Fruit fly (Drosophila melanogaster) whole organism, embryonic: ENCODE measurements around the gene CaBP1.

Experiments used
- Atf6 ChIP-seq: fragments of 200-800 bp; sonication (Bioruptor generic); IDR thresholded peaks from 2 replicates; pipeline ENCODE4 v1.3.6; 2022; ENCODE audit warnings: missing biosample characterization, missing genetic modification characterization
- B-H1 ChIP-seq: fragments of 200-800 bp; sonication (Bioruptor generic); IDR thresholded peaks from 3 replicates; pipeline ENCODE4 v1.3.6; 2022; ENCODE audit warnings: missing biosample characterization, missing genetic modification characterization
- CG11504 ChIP-seq: fragments of 200-800 bp; sonication (Bioruptor generic); optimal IDR thresholded peaks from 3 replicates; lab custom pipeline; 2019; ENCODE audit warnings: missing biosample characterization, mild to moderate bottlenecking, missing genetic modification characterization, moderate library complexity
- CG11560 ChIP-seq: fragments of 200-800 bp; sonication (Bioruptor generic); IDR thresholded peaks from 3 replicates; pipeline ENCODE4 v1.3.6; 2022; ENCODE audit warnings: missing biosample characterization, missing genetic modification characterization
- CG1233 ChIP-seq: fragments of 200-800 bp; sonication (Bioruptor generic); optimal IDR thresholded peaks from 4 replicates; lab custom pipeline; 2018; ENCODE audit warnings: missing biosample characterization, mild to moderate bottlenecking, missing genetic modification characterization
- CG1603 ChIP-seq: fragments of 200-800 bp; sonication (Bioruptor generic); optimal IDR thresholded peaks from 2 replicates; lab custom pipeline; 2019; ENCODE audit warnings: missing biosample characterization, mild to moderate bottlenecking, missing genetic modification characterization, moderate library complexity
- CG17829 ChIP-seq: fragments of 200-800 bp; optimal IDR thresholded peaks from 2 replicates; lab custom pipeline; 2019; ENCODE audit warnings: missing biosample characterization, mild to moderate bottlenecking, missing genetic modification characterization, moderate library complexity
- CG31224 ChIP-seq: fragments of 200-800 bp; sonication (Bioruptor generic); IDR thresholded peaks from 2 replicates; pipeline ENCODE4 v1.3.6; 2022; ENCODE audit warnings: missing biosample characterization, missing genetic modification characterization
- CG3281 ChIP-seq: fragments of 200-800 bp; sonication (Bioruptor generic); optimal IDR thresholded peaks from 3 replicates; lab custom pipeline; 2017; ENCODE audit warnings: missing biosample characterization, mild to moderate bottlenecking, missing genetic modification characterization
- CG3838 ChIP-seq: fragments of 200-800 bp; sonication (Bioruptor generic); optimal IDR thresholded peaks from 3 replicates; lab custom pipeline; 2016; ENCODE audit warnings: missing biosample characterization, missing genetic modification characterization
- CG4360 ChIP-seq: fragments of 200-800 bp; sonication (Bioruptor generic); IDR thresholded peaks from 2 replicates; pipeline ENCODE4 v1.3.6; 2022; ENCODE audit warnings: missing biosample characterization, missing genetic modification characterization
- CG43689 ChIP-seq: fragments of 200-800 bp; sonication (Bioruptor generic); IDR thresholded peaks from 2 replicates; pipeline ENCODE4 v1.3.6; 2022; ENCODE audit warnings: missing biosample characterization, missing genetic modification characterization
- CG4730 ChIP-seq: fragments of 200-800 bp; sonication (Bioruptor generic); IDR thresholded peaks from 2 replicates; pipeline ENCODE4 v1.3.6; 2022; ENCODE audit warnings: missing biosample characterization, missing genetic modification characterization
- CG6175 ChIP-seq: fragments of 200-800 bp; sonication (Bioruptor generic); IDR thresholded peaks from 3 replicates; pipeline ENCODE4 v1.3.6; 2022; ENCODE audit warnings: missing biosample characterization, missing genetic modification characterization
- CG7745 ChIP-seq: fragments of 200-800 bp; sonication (Bioruptor generic); optimal IDR thresholded peaks from 2 replicates; lab custom pipeline; 2018; ENCODE audit warnings: missing biosample characterization, mild to moderate bottlenecking, missing genetic modification characterization, moderate library complexity
- CG8281 ChIP-seq: fragments of 200-800 bp; sonication (Bioruptor generic); optimal IDR thresholded peaks from 2 replicates; lab custom pipeline; 2018; ENCODE audit warnings: missing biosample characterization, mild to moderate bottlenecking, missing genetic modification characterization, moderate library complexity
- D ChIP-seq, 2 experiments: fragments of 200-800 bp in 1 of 2; fragments of >200 bp in 1 of 2; sonication (Bioruptor generic) in 1 of 2; optimal IDR thresholded peaks; 2 replicates in 1 of 2; 3 replicates in 1 of 2; lab custom pipeline; 2017; ENCODE audit warnings: mild to moderate bottlenecking in 1 of 2, missing biosample characterization in 1 of 2, missing genetic modification characterization in 1 of 2, missing genetic modification reagents in 1 of 2
- Dfd ChIP-seq, 2 experiments: fragments of >200 bp; optimal IDR thresholded peaks; 2 replicates each; lab custom pipeline; 2017; ENCODE audit warnings: missing biosample characterization in 2 of 2, missing genetic modification characterization in 2 of 2
- Drgx ChIP-seq: fragments of 200-800 bp; sonication (Bioruptor generic); IDR thresholded peaks from 2 replicates; pipeline ENCODE4 v1.3.6; 2022; ENCODE audit warnings: missing biosample characterization, missing genetic modification characterization
- Fer3 ChIP-seq: fragments of 200-800 bp; sonication (Bioruptor generic); optimal IDR thresholded peaks from 2 replicates; lab custom pipeline; 2018; ENCODE audit warnings: missing biosample characterization, mild to moderate bottlenecking, missing genetic modification characterization, moderate library complexity
- Hand ChIP-seq: fragments of 200-800 bp; sonication (Bioruptor generic); optimal IDR thresholded peaks from 2 replicates; lab custom pipeline; 2017; ENCODE audit warnings: mild to moderate bottlenecking, missing biosample characterization, missing genetic modification reagents, missing genetic modification characterization
- HmgD ChIP-seq: fragments of 200-800 bp; sonication (Bioruptor generic); optimal IDR thresholded peaks from 3 replicates; lab custom pipeline; 2016; ENCODE audit warnings: missing biosample characterization, missing genetic modification characterization
- Sin3A ChIP-seq: fragments of >200 bp; optimal IDR thresholded peaks from 2 replicates; lab custom pipeline; 2018
- YL-1 ChIP-seq: fragments of 200-800 bp; sonication (Bioruptor generic); optimal IDR thresholded peaks from 3 replicates; lab custom pipeline; 2017; ENCODE audit warnings: missing biosample characterization, mild to moderate bottlenecking, missing genetic modification characterization
- aop ChIP-seq: fragments of 200-800 bp; sonication (Bioruptor generic); IDR thresholded peaks from 2 replicates; pipeline ENCODE4 v1.3.6; 2022; ENCODE audit warnings: missing biosample characterization, missing genetic modification characterization
- ash1 ChIP-seq: fragments of 200-800 bp; sonication (Bioruptor generic); optimal IDR thresholded peaks from 2 replicates; lab custom pipeline; 2018; ENCODE audit warnings: missing biosample characterization, mild to moderate bottlenecking, missing genetic modification characterization
- ato ChIP-seq: fragments of 200-800 bp; sonication (Bioruptor generic); IDR thresholded peaks from 2 replicates; pipeline ENCODE4 v1.3.6; 2022; ENCODE audit warnings: missing biosample characterization, missing genetic modification characterization; ENCODE audit not compliant: partially characterized antibody
- bigmax ChIP-seq: fragments of 200-800 bp; sonication (Bioruptor generic); optimal IDR thresholded peaks from 2 replicates; lab custom pipeline; 2018; ENCODE audit warnings: missing biosample characterization, mild to moderate bottlenecking, missing genetic modification characterization
- caup ChIP-seq: fragments of 200-800 bp; sonication (Bioruptor generic); optimal IDR thresholded peaks from 3 replicates; lab custom pipeline; 2017; ENCODE audit warnings: missing biosample characterization, mild to moderate bottlenecking, missing genetic modification characterization, moderate library complexity; ENCODE audit not compliant: severe bottlenecking
- danr ChIP-seq: fragments of 200-800 bp; sonication (Bioruptor generic); IDR thresholded peaks from 2 replicates; pipeline ENCODE4 v1.3.6; 2022; ENCODE audit warnings: missing biosample characterization, missing genetic modification characterization
- disco-r ChIP-seq: fragments of 200-800 bp; sonication (Bioruptor generic); optimal IDR thresholded peaks from 2 replicates; lab custom pipeline; 2016; ENCODE audit warnings: missing biosample characterization, missing genetic modification characterization
- fd96Cb ChIP-seq: fragments of 200-800 bp; sonication (Bioruptor generic); optimal IDR thresholded peaks from 2 replicates; lab custom pipeline; 2018; ENCODE audit warnings: missing biosample characterization, mild to moderate bottlenecking, missing genetic modification characterization, moderate library complexity
- hbn ChIP-seq: fragments of 200-800 bp; sonication (Bioruptor generic); IDR thresholded peaks from 2 replicates; pipeline ENCODE4 v1.3.6; 2022; ENCODE audit warnings: missing biosample characterization, missing genetic modification characterization; ENCODE audit not compliant: partially characterized antibody
- jing ChIP-seq: fragments of 200-800 bp; sonication (Bioruptor generic); optimal IDR thresholded peaks from 2 replicates; lab custom pipeline; 2018; ENCODE audit warnings: missing biosample characterization, mild to moderate bottlenecking, missing genetic modification characterization
- lab ChIP-seq: fragments of 200-800 bp; sonication (Bioruptor generic); optimal IDR thresholded peaks from 3 replicates; lab custom pipeline; 2017; ENCODE audit warnings: missing biosample characterization, missing genetic modification characterization, mild to moderate bottlenecking, moderate library complexity, missing genetic modification reagents
- lov ChIP-seq, 2 experiments: fragments of 200-800 bp in 1 of 2; fragments of >200 bp in 1 of 2; sonication (Bioruptor generic) in 1 of 2; IDR thresholded peaks in 1 of 2; optimal IDR thresholded peaks in 1 of 2; 2 replicates in 1 of 2; 3 replicates in 1 of 2; pipeline versions ENCODE4 v1.3.6 to Lab custom; 2017 to 2022; ENCODE audit warnings: missing biosample characterization in 1 of 2, missing genetic modification characterization in 1 of 2
- odd ChIP-seq: fragments of 200-800 bp; sonication (Bioruptor generic); optimal IDR thresholded peaks from 2 replicates; lab custom pipeline; 2017; ENCODE audit warnings: missing biosample characterization, mild to moderate bottlenecking, missing genetic modification characterization
- pan ChIP-seq, 4 experiments: fragments of >200 bp in 3 of 4; fragments of 200-800 bp in 1 of 4; sonication (Bioruptor generic) in 1 of 4; optimal IDR thresholded peaks in 3 of 4; IDR thresholded peaks in 1 of 4; 2 replicates each; pipeline versions ENCODE4 v1.3.6 to Lab custom; 2017 to 2022; ENCODE audit warnings: missing biosample characterization in 2 of 4, missing genetic modification characterization in 2 of 4, mixed read lengths in 1 of 4
- prd ChIP-seq, 3 experiments: fragments of >200 bp in 2 of 3; fragments of 200-800 bp in 1 of 3; sonication (Bioruptor generic) in 1 of 3; optimal IDR thresholded peaks in 2 of 3; IDR thresholded peaks in 1 of 3; 2 replicates in 2 of 3; 3 replicates in 1 of 3; pipeline versions ENCODE4 v1.3.6 to Lab custom; 2017 to 2022; ENCODE audit warnings: missing biosample characterization in 1 of 3, missing genetic modification characterization in 1 of 3
- ranshi ChIP-seq: fragments of 200-800 bp; sonication (Bioruptor generic); IDR thresholded peaks from 2 replicates; pipeline ENCODE4 v1.3.6; 2022; ENCODE audit warnings: missing biosample characterization, missing genetic modification characterization
- sug ChIP-seq: fragments of 200-800 bp; optimal IDR thresholded peaks from 2 replicates; lab custom pipeline; 2019; ENCODE audit warnings: missing biosample characterization, mild to moderate bottlenecking, missing genetic modification characterization, moderate library complexity
- tap ChIP-seq: fragments of 200-800 bp; optimal IDR thresholded peaks from 3 replicates; lab custom pipeline; 2019; ENCODE audit warnings: missing biosample characterization, mild to moderate bottlenecking, missing genetic modification characterization, moderate library complexity
- unc-4 ChIP-seq: fragments of 200-800 bp; sonication (Bioruptor generic); IDR thresholded peaks from 2 replicates; pipeline ENCODE4 v1.3.6; 2022; ENCODE audit warnings: missing biosample characterization, missing genetic modification characterization; ENCODE audit not compliant: partially characterized antibody
- wek ChIP-seq: fragments of 200-800 bp; sonication (Bioruptor generic); optimal IDR thresholded peaks from 3 replicates; lab custom pipeline; 2018; ENCODE audit warnings: missing biosample characterization, mild to moderate bottlenecking, missing genetic modification characterization, moderate library complexity
- wor ChIP-seq: fragments of 200-800 bp; sonication (Bioruptor generic); IDR thresholded peaks from 2 replicates; pipeline ENCODE4 v1.3.6; 2022; ENCODE audit warnings: missing biosample characterization, missing genetic modification characterization
- zfh2 ChIP-seq: fragments of 200-800 bp; sonication (Bioruptor generic); optimal IDR thresholded peaks from 2 replicates; lab custom pipeline; 2016; ENCODE audit warnings: missing biosample characterization, missing genetic modification characterization

CaBP1 gene

dm6 chr2L:16350742-16351568 is 5.6 kb downstream of the CaBP1 start (continued):
- TF ChIP-seq Fer3 (tag; lab: Kevin White, UChicago) = peak; percentile 99
- no peak for TF ChIP-seq pan (optimal IDR thresholded peaks at IDR 0.05; lab: Kevin White, UChicago)
- peak in 1 of 2 experiments; percentile 99 for TF ChIP-seq pan (GFP tag; optimal IDR thresholded peaks at IDR 0.05 in 1 of 2, IDR thresholded peaks at IDR 0.05 in 1 of 2)
- TF ChIP-seq Dfd (GFP tag; optimal IDR thresholded peaks at IDR 0.05; lab: Kevin White, UChicago) = peak in 1 of 2 experiments; percentile 75
- peak; percentile 98 for TF ChIP-seq danr (GFP tag; lab: Robert Waterston, UW)
- 0 out of 2 replicates have a peak, but pooled peaks have one; percentile 10 for TF ChIP-seq unc-4
- peak; percentile 91 for TF ChIP-seq HmgD (GFP tag; lab: Kevin White, UChicago)
- TF ChIP-seq CG4730 (GFP tag; lab: Robert Waterston, UW) = peak; percentile 98
- no peak for TF ChIP-seq lov (optimal IDR thresholded peaks at IDR 0.05; lab: Kevin White, UChicago)
- TF ChIP-seq lov (GFP tag; IDR thresholded peaks at IDR 0.05; lab: Robert Waterston, UW) = peak; percentile 98
- peak; percentile 99 for TF ChIP-seq CG17829
- peak; percentile 99 for TF ChIP-seq odd (GFP tag; lab: Kevin White, UChicago)
- no peak for TF ChIP-seq prd (optimal IDR thresholded peaks at IDR 0.05; lab: Kevin White, UChicago)
- peak; percentile 99 for TF ChIP-seq prd (GFP tag; IDR thresholded peaks at IDR 0.05; lab: Robert Waterston, UW)
- peak; percentile 99 for TF ChIP-seq CG3281 (GFP tag; lab: Kevin White, UChicago)
- TF ChIP-seq CG11504 = peak; percentile 98
- TF ChIP-seq Drgx (GFP tag; lab: Robert Waterston, UW) = peak; percentile 99
- TF ChIP-seq jing (GFP tag; lab: Kevin White, UChicago) = peak; percentile 97
- TF ChIP-seq CG31224 = peak; percentile 96
- peak; percentile 99 for TF ChIP-seq CG1603 (tag; lab: Kevin White, UChicago)
- peak; percentile 84 for TF ChIP-seq CG4360 (GFP tag; lab: Robert Waterston, UW)
- peak; percentile 98 for TF ChIP-seq B-H1 (GFP tag; lab: Robert Waterston, UW)
- TF ChIP-seq fd96Cb (tag; lab: Kevin White, UChicago) = peak; percentile 99
- TF ChIP-seq wor = peak; percentile 98
- TF ChIP-seq ranshi (GFP tag; lab: Robert Waterston, UW) = peak; percentile 98
- TF ChIP-seq caup (GFP tag; lab: Kevin White, UChicago) = peak; percentile 99
- peak; percentile 99 for TF ChIP-seq tap (tag; lab: Kevin White, UChicago)
- peak; percentile 68 for TF ChIP-seq bigmax
- peak; percentile 95 for TF ChIP-seq CG43689 (GFP tag; lab: Robert Waterston, UW)
- TF ChIP-seq CG7745 (tag; lab: Kevin White, UChicago) = peak; percentile 95
- peak; percentile 95 for TF ChIP-seq aop (GFP tag; lab: Robert Waterston, UW)
- TF ChIP-seq Hand = peak; percentile 99
- peak; percentile 96 for TF ChIP-seq zfh2
- peak; percentile 97 for TF ChIP-seq disco-r (GFP tag; lab: Kevin White, UChicago)
- TF ChIP-seq lab (GFP tag; lab: Kevin White, UChicago) = peak; percentile 100
- peak; percentile 97 for TF ChIP-seq ash1
- TF ChIP-seq Atf6 (GFP tag; lab: Robert Waterston, UW) = peak; percentile 99
- TF ChIP-seq CG3838 (GFP tag; lab: Kevin White, UChicago) = peak; percentile 94
- TF ChIP-seq ato (GFP tag; lab: Robert Waterston, UW) = no peak
- TF ChIP-seq CG6175 (GFP tag; lab: Robert Waterston, UW) = peak; percentile 98
- TF ChIP-seq sug (tag; lab: Kevin White, UChicago) = peak; percentile 98
- peak; percentile 95 for TF ChIP-seq CG8281
- TF ChIP-seq YL-1 (GFP tag; lab: Kevin White, UChicago) = peak; percentile 97
- TF ChIP-seq Sin3A = peak; percentile 34
- peak; percentile 96 for TF ChIP-seq wek (GFP tag; lab: Kevin White, UChicago)
- peak; percentile 93 for TF ChIP-seq CG11560 (tag; lab: Robert Waterston, UW)
- no peak for TF ChIP-seq hbn (GFP tag; lab: Robert Waterston, UW)
- no peak for TF ChIP-seq D (optimal IDR thresholded peaks at IDR 0.05; lab: Kevin White, UChicago)
- peak; percentile 99 for TF ChIP-seq D (GFP tag; optimal IDR thresholded peaks at IDR 0.05; lab: Kevin White, UChicago)
- peak; percentile 99 for TF ChIP-seq CG1233 (GFP tag; lab: Kevin White, UChicago)
